Fruit fly (Drosophila melanogaster): ENCODE measurements around the gene CG9095.

DNA sequence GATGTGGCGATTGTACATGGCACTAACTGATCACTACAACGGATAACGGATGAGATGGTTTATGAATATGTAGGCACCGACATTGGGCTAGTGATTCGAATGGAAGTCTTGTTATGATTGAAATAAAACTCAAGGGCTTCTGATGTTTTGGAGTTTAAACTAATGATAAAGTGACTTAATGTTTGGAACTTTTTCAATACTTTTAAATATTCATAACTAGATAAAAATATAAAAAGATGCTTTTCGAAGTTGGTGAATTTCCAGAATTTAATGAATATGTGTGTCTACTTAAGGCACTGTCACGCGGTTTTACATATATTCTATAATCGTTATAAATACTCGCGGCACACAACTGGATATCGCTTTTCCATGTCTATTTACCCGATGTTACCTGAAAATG is 67.1 kb downstream of the CG9095 start, which contains the start of gene CG9072:
- no peak for TF ChIP-seq pan (optimal IDR thresholded peaks at IDR 0.05)
- TF ChIP-seq CG8478 (optimal IDR thresholded peaks at IDR 0.05): no peak
- no peak for TF ChIP-seq EcR (GFP tag; optimal IDR thresholded peaks at IDR 0.05)
- TF ChIP-seq psq (optimal IDR thresholded peaks at IDR 0.05): no peak
- no peak for TF ChIP-seq Dll (optimal IDR thresholded peaks at IDR 0.05)
- TF ChIP-seq usp (GFP tag; optimal IDR thresholded peaks at IDR 0.05): no peak

Measured in whole organism.